Worm (Caenorhabditis elegans): ENCODE data around the gene cfp-1.

ce11 chrIV:14104745-14105144 lies 27.5 kb downstream of the cfp-1 start:
- TF ChIP-seq him-1 (tag; optimal IDR thresholded peaks at IDR 0.05) (no peak), W03F9.2 (tag; optimal IDR thresholded peaks at IDR 0.05) (no peak), dao-5 (tag; optimal IDR thresholded peaks at IDR 0.05) (no peak)

Data from whole organism, L4/young adult.